Fruit fly (Drosophila melanogaster) whole organism, embryonic: Measurements from ENCODE around the gene CG33490.

Experiments used
- Atf6 ChIP-seq: fragments of 200-800 bp; sonication (Bioruptor generic); IDR thresholded peaks from 2 replicates; pipeline ENCODE4 v1.3.6; 2022; ENCODE audit warnings: missing biosample characterization, missing genetic modification characterization
- CG10431 ChIP-seq: fragments of 200-800 bp; sonication (Bioruptor generic); optimal IDR thresholded peaks from 3 replicates; lab custom pipeline; 2018; ENCODE audit warnings: missing biosample characterization, mild to moderate bottlenecking, missing genetic modification characterization
- CG11093 ChIP-seq: fragments of 200-800 bp; sonication (Bioruptor generic); IDR thresholded peaks from 3 replicates; pipeline ENCODE4 v1.3.6; 2022; ENCODE audit warnings: missing biosample characterization, missing genetic modification characterization
- CG11247 ChIP-seq: fragments of 200-800 bp; sonication (Bioruptor generic); IDR thresholded peaks from 2 replicates; pipeline ENCODE4 v1.3.6; 2022; ENCODE audit warnings: missing biosample characterization, missing genetic modification characterization
- CG14014 ChIP-seq: fragments of 200-800 bp; sonication (Bioruptor generic); IDR thresholded peaks from 2 replicates; pipeline ENCODE4 v1.3.6; 2022; ENCODE audit warnings: missing biosample characterization, missing genetic modification characterization
- CG1832 ChIP-seq: fragments of 200-800 bp; sonication (Bioruptor generic); optimal IDR thresholded peaks from 2 replicates; lab custom pipeline; 2017; ENCODE audit warnings: missing biosample characterization, mild to moderate bottlenecking, missing genetic modification characterization, inconsistent platforms
- CG2199 ChIP-seq: fragments of 200-800 bp; sonication (Bioruptor generic); IDR thresholded peaks from 3 replicates; pipeline ENCODE4 v1.3.6; 2022; ENCODE audit warnings: missing biosample characterization, missing genetic modification characterization
- CG2202 ChIP-seq: fragments of 200-800 bp; sonication (Bioruptor generic); optimal IDR thresholded peaks from 2 replicates; lab custom pipeline; 2018; ENCODE audit warnings: missing biosample characterization, mild to moderate bottlenecking, missing genetic modification characterization
- CG3163 ChIP-seq: fragments of 200-800 bp; sonication (Bioruptor generic); optimal IDR thresholded peaks from 3 replicates; lab custom pipeline; 2016; ENCODE audit warnings: missing biosample characterization, missing genetic modification characterization
- CG3838 ChIP-seq: fragments of 200-800 bp; sonication (Bioruptor generic); optimal IDR thresholded peaks from 3 replicates; lab custom pipeline; 2016; ENCODE audit warnings: missing biosample characterization, missing genetic modification characterization
- CG3847 ChIP-seq: fragments of 200-800 bp; sonication (Bioruptor generic); IDR thresholded peaks from 2 replicates; pipeline ENCODE4 v1.3.6; 2022; ENCODE audit warnings: missing biosample characterization, missing genetic modification characterization
- CG6689 ChIP-seq: fragments of 200-800 bp; sonication (Bioruptor generic); IDR thresholded peaks from 2 replicates; pipeline ENCODE4 v1.3.6; 2022; ENCODE audit warnings: missing biosample characterization, missing genetic modification characterization
- CG8290 ChIP-seq, 3 experiments: fragments of 200-800 bp; sonication (Bioruptor generic); optimal IDR thresholded peaks; 2 replicates each; lab custom pipeline; 2016 to 2019; ENCODE audit warnings: missing biosample characterization in 3 of 3, missing genetic modification characterization in 3 of 3, mild to moderate bottlenecking in 2 of 3, moderate library complexity in 1 of 3
- CG8388 ChIP-seq: fragments of 200-800 bp; sonication (Bioruptor generic); optimal IDR thresholded peaks from 2 replicates; lab custom pipeline; 2019; ENCODE audit warnings: missing biosample characterization, mild to moderate bottlenecking, missing genetic modification characterization, moderate library complexity
- CG9876 ChIP-seq: fragments of 200-800 bp; sonication (Bioruptor generic); optimal IDR thresholded peaks from 2 replicates; lab custom pipeline; 2016; ENCODE audit warnings: missing biosample characterization, missing genetic modification characterization
- D ChIP-seq, 2 experiments: fragments of 200-800 bp in 1 of 2; fragments of >200 bp in 1 of 2; sonication (Bioruptor generic) in 1 of 2; optimal IDR thresholded peaks; 2 replicates in 1 of 2; 3 replicates in 1 of 2; lab custom pipeline; 2017; ENCODE audit warnings: mild to moderate bottlenecking in 1 of 2, missing biosample characterization in 1 of 2, missing genetic modification characterization in 1 of 2, missing genetic modification reagents in 1 of 2
- Dll ChIP-seq: fragments of 200-800 bp; sonication (Bioruptor generic); IDR thresholded peaks from 4 replicates; pipeline ENCODE4 v1.3.6; 2022; ENCODE audit warnings: missing biosample characterization, missing genetic modification characterization; ENCODE audit not compliant: partially characterized antibody
- Dref ChIP-seq: fragments of 200-800 bp; sonication (Bioruptor generic); IDR thresholded peaks from 2 replicates; pipeline ENCODE4 v1.3.6; 2022; ENCODE audit warnings: missing biosample characterization, missing genetic modification characterization
- HLH4C ChIP-seq: fragments of 200-800 bp; sonication (Bioruptor generic); IDR thresholded peaks from 3 replicates; pipeline ENCODE4 v1.3.6; 2022; ENCODE audit warnings: missing biosample characterization, missing genetic modification characterization; ENCODE audit not compliant: partially characterized antibody
- Hand ChIP-seq: fragments of 200-800 bp; sonication (Bioruptor generic); optimal IDR thresholded peaks from 2 replicates; lab custom pipeline; 2017; ENCODE audit warnings: mild to moderate bottlenecking, missing biosample characterization, missing genetic modification reagents, missing genetic modification characterization
- Myb ChIP-seq: fragments of 200-800 bp; sonication (Bioruptor generic); optimal IDR thresholded peaks from 2 replicates; lab custom pipeline; 2016; ENCODE audit warnings: missing biosample characterization, missing genetic modification characterization
- Neu2 ChIP-seq: fragments of 200-800 bp; sonication (Bioruptor generic); optimal IDR thresholded peaks from 3 replicates; lab custom pipeline; 2016; ENCODE audit warnings: missing biosample characterization, missing genetic modification characterization, borderline replicate concordance
- Oaz ChIP-seq: fragments of 200-800 bp; sonication (Bioruptor generic); IDR thresholded peaks from 2 replicates; pipeline ENCODE4 v1.3.6; 2022; ENCODE audit warnings: missing biosample characterization, missing genetic modification characterization
- Oli ChIP-seq: fragments of 200-800 bp; sonication (Bioruptor generic); optimal IDR thresholded peaks from 2 replicates; lab custom pipeline; 2018; ENCODE audit warnings: missing biosample characterization, mild to moderate bottlenecking, missing genetic modification characterization, moderate library complexity
- YL-1 ChIP-seq: fragments of 200-800 bp; sonication (Bioruptor generic); optimal IDR thresholded peaks from 3 replicates; lab custom pipeline; 2017; ENCODE audit warnings: missing biosample characterization, mild to moderate bottlenecking, missing genetic modification characterization
- cg ChIP-seq: fragments of 200-800 bp; sonication (Bioruptor generic); optimal IDR thresholded peaks from 3 replicates; lab custom pipeline; 2019; ENCODE audit warnings: missing biosample characterization, mild to moderate bottlenecking, missing genetic modification characterization, moderate library complexity
- dati ChIP-seq: fragments of 200-800 bp; sonication (Bioruptor generic); IDR thresholded peaks from 2 replicates; pipeline ENCODE4 v1.3.6; 2022; ENCODE audit warnings: missing biosample characterization, missing genetic modification characterization
- dmrt11E ChIP-seq: fragments of 200-800 bp; sonication (Bioruptor generic); optimal IDR thresholded peaks from 3 replicates; lab custom pipeline; 2018; ENCODE audit warnings: missing biosample characterization, mild to moderate bottlenecking, missing genetic modification characterization, moderate library complexity
- fd3F ChIP-seq: fragments of 200-800 bp; sonication (Bioruptor generic); optimal IDR thresholded peaks from 2 replicates; lab custom pipeline; 2018; ENCODE audit warnings: missing biosample characterization, mild to moderate bottlenecking, missing genetic modification characterization, moderate library complexity
- gcm2 ChIP-seq: fragments of 200-800 bp; sonication (Bioruptor generic); optimal IDR thresholded peaks from 2 replicates; lab custom pipeline; 2016; ENCODE audit warnings: missing biosample characterization, missing genetic modification characterization
- gt ChIP-seq: fragments of 200-800 bp; sonication (Bioruptor generic); IDR thresholded peaks from 2 replicates; pipeline ENCODE4 v1.3.6; 2022; ENCODE audit warnings: missing biosample characterization, missing genetic modification characterization
- h ChIP-seq: fragments of >200 bp; optimal IDR thresholded peaks from 2 replicates; lab custom pipeline; 2017
- jumu ChIP-seq: fragments of 200-800 bp; sonication (Bioruptor generic); optimal IDR thresholded peaks from 3 replicates; lab custom pipeline; 2016; ENCODE audit warnings: missing biosample characterization, missing genetic modification characterization
- kah ChIP-seq: fragments of 200-800 bp; sonication (Bioruptor generic); optimal IDR thresholded peaks from 2 replicates; lab custom pipeline; 2018; ENCODE audit warnings: missing biosample characterization, mild to moderate bottlenecking, missing genetic modification characterization
- lilli ChIP-seq: fragments of 200-800 bp; sonication (Bioruptor generic); optimal IDR thresholded peaks from 3 replicates; lab custom pipeline; 2016; ENCODE audit warnings: missing biosample characterization, missing genetic modification characterization
- lmd ChIP-seq: fragments of 200-800 bp; sonication (Bioruptor generic); IDR thresholded peaks from 2 replicates; pipeline ENCODE4 v1.3.6; 2022; ENCODE audit warnings: missing biosample characterization, missing genetic modification characterization
- maf-S ChIP-seq: fragments of 200-800 bp; sonication (Bioruptor generic); optimal IDR thresholded peaks from 2 replicates; lab custom pipeline; 2016; ENCODE audit warnings: missing biosample characterization, missing genetic modification characterization
- pros ChIP-seq: fragments of 200-800 bp; sonication (Bioruptor generic); optimal IDR thresholded peaks from 3 replicates; lab custom pipeline; 2019; ENCODE audit warnings: missing biosample characterization, mild to moderate bottlenecking, missing genetic modification characterization, moderate library complexity
- ranshi ChIP-seq: fragments of 200-800 bp; sonication (Bioruptor generic); IDR thresholded peaks from 2 replicates; pipeline ENCODE4 v1.3.6; 2022; ENCODE audit warnings: missing biosample characterization, missing genetic modification characterization
- sd ChIP-seq: fragments of 200-800 bp; sonication (Bioruptor generic); optimal IDR thresholded peaks from 3 replicates; lab custom pipeline; 2018; ENCODE audit warnings: missing biosample characterization, mild to moderate bottlenecking, missing genetic modification characterization, moderate library complexity
- shn ChIP-seq: fragments of 200-800 bp; sonication (Bioruptor generic); optimal IDR thresholded peaks from 3 replicates; lab custom pipeline; 2016; ENCODE audit warnings: missing biosample characterization, missing genetic modification characterization
- sisA ChIP-seq: fragments of 200-800 bp; sonication (Bioruptor generic); IDR thresholded peaks from 2 replicates; pipeline ENCODE4 v1.3.6; 2022; ENCODE audit warnings: missing biosample characterization, missing genetic modification characterization
- sr ChIP-seq: fragments of 200-800 bp; sonication (Bioruptor generic); IDR thresholded peaks from 3 replicates; pipeline ENCODE4 v1.3.6; 2022; ENCODE audit warnings: missing biosample characterization, missing genetic modification characterization
- tll ChIP-seq, 2 experiments: fragments of 200-800 bp in 1 of 2; fragments of >200 bp in 1 of 2; sonication (Bioruptor generic) in 1 of 2; optimal IDR thresholded peaks; 2 replicates each; lab custom pipeline; 2017 to 2019; ENCODE audit warnings: missing biosample characterization in 2 of 2, missing genetic modification characterization in 2 of 2, mild to moderate bottlenecking in 1 of 2, moderate library complexity in 1 of 2
- twi ChIP-seq: fragments of 200-800 bp; optimal IDR thresholded peaks from 2 replicates; lab custom pipeline; 2019; ENCODE audit warnings: missing biosample characterization, mild to moderate bottlenecking, missing genetic modification characterization, moderate library complexity
- vfl ChIP-seq: fragments of 200-800 bp; sonication (Bioruptor generic); optimal IDR thresholded peaks from 2 replicates; lab custom pipeline; 2016; ENCODE audit warnings: missing biosample characterization, missing genetic modification characterization
- zfh1 ChIP-seq: fragments of 200-800 bp; sonication (Bioruptor generic); IDR thresholded peaks from 3 replicates; pipeline ENCODE4 v1.3.6; 2022; ENCODE audit warnings: missing biosample characterization, missing genetic modification characterization

Gene CG33490

dm6 chr3L:11555662-11556460 lies 18.6 kb downstream of the CG33490 start (continued):
- peak; percentile 69 for TF ChIP-seq CG3838 (GFP tag; lab: Kevin White, UChicago)

DNA sequence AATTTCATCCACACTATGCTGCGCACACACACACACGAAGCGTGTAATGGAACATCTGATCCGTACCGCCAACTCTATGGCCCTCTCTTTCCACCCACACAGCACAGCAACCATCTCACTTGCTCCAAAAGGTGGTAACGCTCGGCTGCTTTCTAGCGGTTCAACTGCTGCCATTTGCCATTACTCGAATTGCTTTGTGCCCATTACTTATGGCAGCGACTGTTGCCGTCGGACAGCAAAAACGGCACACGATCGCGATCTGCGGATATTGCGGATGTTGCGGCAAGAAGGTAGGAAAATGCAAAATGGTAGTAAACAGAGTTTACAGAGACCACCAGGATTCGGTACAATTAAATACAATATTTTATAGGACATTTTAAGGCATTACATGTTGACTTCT lies 19.7 kb downstream of the CG33490 start:
- TF ChIP-seq Oaz: no peak
- no peak for TF ChIP-seq sd (tag; lab: Kevin White, UChicago)
- TF ChIP-seq h: no peak
- TF ChIP-seq CG8388 (GFP tag; lab: Kevin White, UChicago): peak; percentile 76
- no peak for TF ChIP-seq gt (GFP tag; lab: Robert Waterston, UW)
- TF ChIP-seq shn (GFP tag; lab: Kevin White, UChicago): no peak
- TF ChIP-seq twi: no peak
- TF ChIP-seq CG2199 (GFP tag; lab: Robert Waterston, UW): 0 out of 3 replicates have a peak, but pooled peaks have one; percentile 25
- TF ChIP-seq CG14014 (GFP tag; lab: Robert Waterston, UW): no peak
- no peak for TF ChIP-seq gcm2 (GFP tag; lab: Kevin White, UChicago)
- no peak for TF ChIP-seq CG11247
- peak; percentile 20 for TF ChIP-seq pros (GFP tag; lab: Kevin White, UChicago)
- TF ChIP-seq zfh1 (GFP tag; lab: Robert Waterston, UW): no peak
- no peak for TF ChIP-seq CG8290 (GFP tag; optimal IDR thresholded peaks at IDR 0.05; lab: Kevin White, UChicago)
- TF ChIP-seq CG8290 (tag; optimal IDR thresholded peaks at IDR 0.05; lab: Kevin White, UChicago): peak in 1 of 2 experiments; percentile 15
- TF ChIP-seq CG9876 (GFP tag; lab: Kevin White, UChicago): no peak
- no peak for TF ChIP-seq Myb (GFP tag; lab: Kevin White, UChicago)
- TF ChIP-seq CG2202 (tag; lab: Kevin White, UChicago): no peak
- TF ChIP-seq CG1832 (GFP tag; lab: Kevin White, UChicago): peak; percentile 39
- no peak for TF ChIP-seq lmd (GFP tag; lab: Robert Waterston, UW)
- TF ChIP-seq dmrt11E (tag; lab: Kevin White, UChicago): no peak
- TF ChIP-seq cg (GFP tag; lab: Kevin White, UChicago): peak; percentile 66
- no peak for TF ChIP-seq CG10431
- no peak for TF ChIP-seq jumu (GFP tag; lab: Kevin White, UChicago)
- TF ChIP-seq CG3163: no peak
- TF ChIP-seq Neu2 (GFP tag; lab: Kevin White, UChicago): peak; percentile 75
- TF ChIP-seq fd3F (GFP tag; lab: Kevin White, UChicago): no peak
- TF ChIP-seq sr (GFP tag; lab: Robert Waterston, UW): peak; percentile 34; the same call in 1 of the 3 replicates
- TF ChIP-seq Atf6 (GFP tag; lab: Robert Waterston, UW): no peak
- TF ChIP-seq Oli: no peak
- peak; percentile 54 for TF ChIP-seq D (optimal IDR thresholded peaks at IDR 0.05; lab: Kevin White, UChicago)
- no peak for TF ChIP-seq D (GFP tag; optimal IDR thresholded peaks at IDR 0.05; lab: Kevin White, UChicago)
- TF ChIP-seq HLH4C (GFP tag; lab: Robert Waterston, UW): 0 out of 3 replicates have a peak, but pooled peaks have one; percentile 32
- 0 out of 4 replicates have a peak, but pooled peaks have one; percentile 35 for TF ChIP-seq Dll
- TF ChIP-seq kah (GFP tag; lab: Kevin White, UChicago): no peak
- no peak for TF ChIP-seq maf-S
- TF ChIP-seq, all 482 proteins: peak for 11

DNA sequence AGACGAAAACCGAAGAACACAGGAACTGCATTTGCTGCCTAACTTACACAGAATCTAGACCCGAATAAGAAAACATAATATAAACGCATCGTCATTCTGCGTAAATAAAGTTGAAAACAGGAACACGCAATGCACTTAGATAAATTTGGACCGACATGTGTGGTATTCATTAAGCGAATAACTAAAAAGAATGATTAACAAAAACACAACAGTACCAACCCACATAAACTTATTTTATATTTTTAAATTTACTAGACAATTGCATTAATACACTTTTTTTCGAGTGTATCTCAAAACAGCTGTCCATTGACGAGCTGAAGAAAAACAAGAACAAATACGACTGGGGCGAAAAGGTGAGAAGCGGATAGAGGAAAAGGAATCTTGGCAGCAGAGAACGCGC lies 20.1 kb downstream of the CG33490 start:
- TF ChIP-seq dati (peak; percentile 54; the same call in 1 of the 2 replicates), CG6689 (GFP tag; lab: Robert Waterston, UW) (peak; percentile 81), vfl (peak; percentile 33), YL-1 (peak; percentile 6), CG11093 (GFP tag; lab: Robert Waterston, UW) (peak; percentile 62; the same call in 1 of the 3 replicates), CG3847 (GFP tag; lab: Robert Waterston, UW) (0 out of 2 replicates have a peak, but pooled peaks have one; percentile 15), Dref (GFP tag; lab: Robert Waterston, UW) (no peak), tll (GFP tag; optimal IDR thresholded peaks at IDR 0.05; lab: Kevin White, UChicago) (peak in 1 of 2 experiments; percentile 53), lilli (GFP tag; lab: Kevin White, UChicago) (peak; percentile 77), Hand (GFP tag; lab: Kevin White, UChicago) (no peak), ranshi (peak; percentile 79), sisA (GFP tag; lab: Robert Waterston, UW) (peak; percentile 79)
